Fruit fly (Drosophila melanogaster) whole organism, adult: ENCODE data around the gene CG34163.

ENCODE experiments used
- CG14711 ChIP-seq: fragments of 200-800 bp; sonication (Bioruptor generic); optimal IDR thresholded peaks from 2 replicates; lab custom pipeline; 2018; ENCODE audit warnings: missing biosample characterization, mild to moderate bottlenecking, missing genetic modification characterization, moderate library complexity
- CG1620 ChIP-seq: fragments of 200-800 bp; sonication (Bioruptor generic); optimal IDR thresholded peaks from 2 replicates; lab custom pipeline; 2016; ENCODE audit warnings: missing biosample characterization, missing genetic modification characterization
- CG5204 ChIP-seq: fragments of 200-800 bp; sonication (Bioruptor generic); optimal IDR thresholded peaks from 2 replicates; lab custom pipeline; 2016; ENCODE audit warnings: missing biosample characterization, missing genetic modification characterization
- CG7101 ChIP-seq: fragments of 200-800 bp; sonication (Bioruptor generic); optimal IDR thresholded peaks from 2 replicates; lab custom pipeline; 2018; ENCODE audit warnings: missing biosample characterization, mild to moderate bottlenecking, missing genetic modification characterization, moderate library complexity
- Clk ChIP-seq: fragments of 200-800 bp; sonication (Bioruptor generic); optimal IDR thresholded peaks from 2 replicates; lab custom pipeline; 2017; ENCODE audit warnings: missing biosample characterization, missing genetic modification characterization
- Crg-1 ChIP-seq: fragments of 200-800 bp; sonication (Bioruptor generic); optimal IDR thresholded peaks from 2 replicates; lab custom pipeline; 2016; ENCODE audit warnings: missing biosample characterization, missing genetic modification characterization
- Hr96 ChIP-seq: fragments of 200-800 bp; sonication (Bioruptor generic); optimal IDR thresholded peaks from 2 replicates; lab custom pipeline; 2016; ENCODE audit warnings: missing biosample characterization, missing genetic modification characterization
- Mnt ChIP-seq: fragments of 200-800 bp; sonication (Bioruptor generic); optimal IDR thresholded peaks from 2 replicates; lab custom pipeline; 2016; ENCODE audit warnings: missing biosample characterization, mild to moderate bottlenecking, missing genetic modification characterization
- cic ChIP-seq: fragments of 200-800 bp; sonication (Bioruptor generic); optimal IDR thresholded peaks from 2 replicates; lab custom pipeline; 2017; ENCODE audit warnings: missing biosample characterization, mild to moderate bottlenecking, missing genetic modification characterization, moderate library complexity
- cnc ChIP-seq, 2 experiments: fragments of >200 bp; optimal IDR thresholded peaks; 2 replicates each; lab custom pipeline; 2017
- kay ChIP-seq: fragments of 200-800 bp; sonication (Bioruptor generic); peaks from one replicate; lab custom pipeline; 2016; ENCODE audit warnings: missing biosample characterization, missing genetic modification characterization, borderline replicate concordance
- pad ChIP-seq: fragments of 200-800 bp; sonication (Bioruptor generic); optimal IDR thresholded peaks from 3 replicates; lab custom pipeline; 2017; ENCODE audit warnings: missing biosample characterization, missing genetic modification characterization, mild to moderate bottlenecking, moderate library complexity, missing genetic modification reagents
- tj ChIP-seq: fragments of 200-800 bp; sonication (Bioruptor generic); optimal IDR thresholded peaks from 3 replicates; lab custom pipeline; 2017; ENCODE audit warnings: missing biosample characterization, mild to moderate bottlenecking, missing genetic modification characterization, moderate library complexity
- toe ChIP-seq: fragments of 200-800 bp; sonication (Bioruptor generic); optimal IDR thresholded peaks from 2 replicates; lab custom pipeline; 2016; ENCODE audit warnings: missing biosample characterization, missing genetic modification characterization

dm6 chr2L:11987945-11988344 lies at the start of gene CG34163, which contains the start of gene CG6686:
- TF ChIP-seq pad (GFP tag; lab: Kevin White, UChicago) (no peak), CG5204 (GFP tag; lab: Kevin White, UChicago) (no peak), CG1620 (GFP tag; lab: Kevin White, UChicago) (peak; percentile 64), cic (GFP tag; lab: Kevin White, UChicago) (no peak), tj (GFP tag; lab: Kevin White, UChicago) (peak; percentile 42), Crg-1 (peak; percentile 27), CG14711 (tag; lab: Kevin White, UChicago) (peak; percentile 50), CG7101 (tag; lab: Kevin White, UChicago) (peak; percentile 48), toe (GFP tag; lab: Kevin White, UChicago) (no peak), Clk (GFP tag; lab: Kevin White, UChicago) (no peak), Hr96 (no peak), cnc (optimal IDR thresholded peaks at IDR 0.05; lab: Kevin White, UChicago) (no peak), kay (GFP tag; lab: Kevin White, UChicago) (no peak), Mnt (GFP tag; lab: Kevin White, UChicago) (peak; percentile 91)
